Fruit fly (Drosophila melanogaster) whole organism, adult: ENCODE data around the gene CG43338.

Experiments used
- CG11617 ChIP-seq: fragments of 200-800 bp; sonication (Bioruptor generic); optimal IDR thresholded peaks from 2 replicates; lab custom pipeline; 2017; ENCODE audit warnings: mild to moderate bottlenecking, missing biosample characterization, missing genetic modification reagents, missing genetic modification characterization
- CG12768 ChIP-seq: fragments of 200-800 bp; sonication (Bioruptor generic); optimal IDR thresholded peaks from 2 replicates; lab custom pipeline; 2017; ENCODE audit warnings: missing biosample characterization, missing genetic modification characterization, mild to moderate bottlenecking, moderate library complexity, missing genetic modification reagents
- CG14711 ChIP-seq: fragments of 200-800 bp; sonication (Bioruptor generic); optimal IDR thresholded peaks from 2 replicates; lab custom pipeline; 2018; ENCODE audit warnings: missing biosample characterization, mild to moderate bottlenecking, missing genetic modification characterization, moderate library complexity
- CG1620 ChIP-seq: fragments of 200-800 bp; sonication (Bioruptor generic); optimal IDR thresholded peaks from 2 replicates; lab custom pipeline; 2016; ENCODE audit warnings: missing biosample characterization, missing genetic modification characterization
- CG33017 ChIP-seq: fragments of 200-800 bp; sonication (Bioruptor generic); optimal IDR thresholded peaks from 2 replicates; lab custom pipeline; 2018; ENCODE audit warnings: missing biosample characterization, mild to moderate bottlenecking, missing genetic modification characterization, moderate library complexity
- CG5204 ChIP-seq: fragments of 200-800 bp; sonication (Bioruptor generic); optimal IDR thresholded peaks from 2 replicates; lab custom pipeline; 2016; ENCODE audit warnings: missing biosample characterization, missing genetic modification characterization
- CG7045 ChIP-seq: fragments of 200-800 bp; sonication (Bioruptor generic); optimal IDR thresholded peaks from 2 replicates; lab custom pipeline; 2017; ENCODE audit warnings: missing biosample characterization, mild to moderate bottlenecking, missing genetic modification characterization
- CG7101 ChIP-seq: fragments of 200-800 bp; sonication (Bioruptor generic); optimal IDR thresholded peaks from 2 replicates; lab custom pipeline; 2018; ENCODE audit warnings: missing biosample characterization, mild to moderate bottlenecking, missing genetic modification characterization, moderate library complexity
- Clk ChIP-seq: fragments of 200-800 bp; sonication (Bioruptor generic); optimal IDR thresholded peaks from 2 replicates; lab custom pipeline; 2017; ENCODE audit warnings: missing biosample characterization, missing genetic modification characterization
- Crg-1 ChIP-seq: fragments of 200-800 bp; sonication (Bioruptor generic); optimal IDR thresholded peaks from 2 replicates; lab custom pipeline; 2016; ENCODE audit warnings: missing biosample characterization, missing genetic modification characterization
- Hr96 ChIP-seq: fragments of 200-800 bp; sonication (Bioruptor generic); optimal IDR thresholded peaks from 2 replicates; lab custom pipeline; 2016; ENCODE audit warnings: missing biosample characterization, missing genetic modification characterization
- Mnt ChIP-seq: fragments of 200-800 bp; sonication (Bioruptor generic); optimal IDR thresholded peaks from 2 replicates; lab custom pipeline; 2016; ENCODE audit warnings: missing biosample characterization, mild to moderate bottlenecking, missing genetic modification characterization
- bab1 ChIP-seq: fragments of 200-800 bp; sonication (Bioruptor generic); optimal IDR thresholded peaks from 3 replicates; lab custom pipeline; 2019; ENCODE audit warnings: missing biosample characterization, mild to moderate bottlenecking, missing genetic modification characterization, moderate library complexity
- cic ChIP-seq: fragments of 200-800 bp; sonication (Bioruptor generic); optimal IDR thresholded peaks from 2 replicates; lab custom pipeline; 2017; ENCODE audit warnings: missing biosample characterization, mild to moderate bottlenecking, missing genetic modification characterization, moderate library complexity
- cnc ChIP-seq, 2 experiments: fragments of >200 bp; optimal IDR thresholded peaks; 2 replicates each; lab custom pipeline; 2017
- kay ChIP-seq: fragments of 200-800 bp; sonication (Bioruptor generic); peaks from one replicate; lab custom pipeline; 2016; ENCODE audit warnings: missing biosample characterization, missing genetic modification characterization, borderline replicate concordance
- ovo ChIP-seq: fragments of 200-800 bp; sonication (Bioruptor generic); optimal IDR thresholded peaks from 2 replicates; lab custom pipeline; 2016; ENCODE audit warnings: missing biosample characterization, missing genetic modification characterization
- pad ChIP-seq: fragments of 200-800 bp; sonication (Bioruptor generic); optimal IDR thresholded peaks from 3 replicates; lab custom pipeline; 2017; ENCODE audit warnings: missing biosample characterization, missing genetic modification characterization, mild to moderate bottlenecking, moderate library complexity, missing genetic modification reagents
- tj ChIP-seq: fragments of 200-800 bp; sonication (Bioruptor generic); optimal IDR thresholded peaks from 3 replicates; lab custom pipeline; 2017; ENCODE audit warnings: missing biosample characterization, mild to moderate bottlenecking, missing genetic modification characterization, moderate library complexity
- toe ChIP-seq: fragments of 200-800 bp; sonication (Bioruptor generic); optimal IDR thresholded peaks from 2 replicates; lab custom pipeline; 2016; ENCODE audit warnings: missing biosample characterization, missing genetic modification characterization

Gene CG43338

dm6 chr2L:18620153-18620552 lies 50.9 kb downstream of the CG43338 start:
- TF ChIP-seq tj (GFP tag; lab: Kevin White, UChicago) (peak; percentile 5), kay (GFP tag; lab: Kevin White, UChicago) (no peak)

- TF ChIP-seq CG7101 (tag; lab: Kevin White, UChicago), result peak; percentile 56
- peak; percentile 67 for TF ChIP-seq CG14711
- peak; percentile 56 for TF ChIP-seq CG33017 (tag; lab: Kevin White, UChicago)
- TF ChIP-seq CG7045 (GFP tag; lab: Kevin White, UChicago), result peak; percentile 56
- no peak for TF ChIP-seq Hr96 (GFP tag; lab: Kevin White, UChicago)
- TF ChIP-seq CG5204 (GFP tag; lab: Kevin White, UChicago), result no peak
- TF ChIP-seq pad (GFP tag; lab: Kevin White, UChicago), result peak; percentile 35
- peak; percentile 29 for TF ChIP-seq tj (GFP tag; lab: Kevin White, UChicago)
- no peak for TF ChIP-seq cnc (optimal IDR thresholded peaks at IDR 0.05; lab: Kevin White, UChicago)
- no peak for TF ChIP-seq CG1620 (GFP tag; lab: Kevin White, UChicago)
- peak; percentile 53 for TF ChIP-seq CG11617
- no peak for TF ChIP-seq toe (GFP tag; lab: Kevin White, UChicago)
- peak; percentile 25 for TF ChIP-seq Mnt
- peak; percentile 71 for TF ChIP-seq bab1 (GFP tag; lab: Kevin White, UChicago)
- no peak for TF ChIP-seq Clk
- no peak for TF ChIP-seq ovo (GFP tag; lab: Kevin White, UChicago)
- peak; percentile 38 for TF ChIP-seq cic (GFP tag; lab: Kevin White, UChicago)
- peak; percentile 62 for TF ChIP-seq CG12768
- TF ChIP-seq Crg-1 (GFP tag; lab: Kevin White, UChicago), result no peak
- TF ChIP-seq kay (GFP tag; lab: Kevin White, UChicago), result no peak
Measured at dm6 chr2L:18617003-18617402, 54.0 kb downstream of the CG43338 start, which contains the start of gene MESR3. MESR3 (plus strand) TSS chr2L:18617256.
